Worm (Caenorhabditis elegans): ENCODE results near the gene hog-1.
A peak's percentile ranks its signal among the peaks of the same experiment; 100 is the strongest.

The hog-1 gene

DNA sequence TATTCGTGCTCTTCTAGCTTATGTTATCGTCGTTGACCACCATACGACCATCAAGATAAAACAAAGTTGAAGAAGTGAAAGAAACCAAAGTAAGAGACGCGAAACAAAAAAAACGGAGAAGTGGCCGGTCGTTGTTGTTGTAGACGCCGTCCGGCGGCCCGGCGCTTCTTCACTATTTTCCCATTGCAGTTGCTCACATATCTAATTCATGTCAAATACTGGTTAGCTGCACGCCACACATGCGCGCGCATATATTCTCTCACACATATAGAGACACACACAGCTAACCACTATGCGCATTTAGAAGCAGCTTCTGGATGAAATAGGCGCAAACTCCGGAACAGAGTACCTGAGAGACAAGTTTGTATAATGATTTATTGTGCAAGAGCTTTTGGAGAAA lies 14.0 kb upstream of the hog-1 start:
- TF ChIP-seq unc-42 (tag; optimal IDR thresholded peaks at IDR 0.05), result peak; percentile 4
- TF ChIP-seq ceh-31 (tag; optimal IDR thresholded peaks at IDR 0.05), result peak; percentile 12
- TF ChIP-seq fkh-10 (GFP tag; optimal IDR thresholded peaks at IDR 0.05), result no peak

DNA sequence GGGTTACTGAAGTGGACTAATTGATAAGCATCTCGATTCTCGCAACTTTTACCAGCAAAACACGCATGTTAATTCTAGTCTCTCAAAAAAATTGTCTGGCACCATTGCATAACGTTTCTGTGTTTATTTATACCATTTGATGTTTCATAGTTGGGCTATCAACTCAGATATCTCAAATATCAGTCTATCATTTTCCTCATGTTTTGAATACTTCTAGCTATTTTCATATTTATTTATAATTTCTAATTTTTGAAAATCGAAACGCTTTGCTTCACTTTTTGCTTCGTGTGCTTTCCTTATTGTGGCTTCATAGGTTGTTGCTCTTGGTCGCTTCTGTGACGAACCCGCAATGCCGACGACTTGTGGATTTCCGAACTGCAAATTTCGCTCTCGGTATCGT lies 8.3 kb upstream of the hog-1 start, which contains the start of gene ctbp-1:
TSS of gene ctbp-1 (plus strand) at position 301 of the 400 bp plus-strand sequence.
- no peak for TF ChIP-seq lim-6 (tag; optimal IDR thresholded peaks at IDR 0.05)
- no peak for TF ChIP-seq fkh-6 (tag; optimal IDR thresholded peaks at IDR 0.05)
- no peak for TF ChIP-seq pax-1 (tag; optimal IDR thresholded peaks at IDR 0.05)
- TF ChIP-seq tbx-2 (tag; optimal IDR thresholded peaks at IDR 0.05), result no peak
- TF ChIP-seq ets-4 (tag; optimal IDR thresholded peaks at IDR 0.05), result no peak
- TF ChIP-seq zip-5 (tag; optimal IDR thresholded peaks at IDR 0.05), result no peak
- no peak for TF ChIP-seq elt-4 (tag; optimal IDR thresholded peaks at IDR 0.05)
- no peak for TF ChIP-seq dve-1 (tag; optimal IDR thresholded peaks at IDR 0.05)
- no peak for TF ChIP-seq elt-2 (tag; optimal IDR thresholded peaks at IDR 0.05)
- TF ChIP-seq Y22D7AL.16 (tag; optimal IDR thresholded peaks at IDR 0.05), result no peak
- TF ChIP-seq pha-4 (tag; optimal IDR thresholded peaks at IDR 0.05), result no peak
- TF ChIP-seq hlh-15 (tag; optimal IDR thresholded peaks at IDR 0.05), result no peak
- TF ChIP-seq hlh-8 (tag; optimal IDR thresholded peaks at IDR 0.05), result no peak
- TF ChIP-seq hlh-6 (tag; optimal IDR thresholded peaks at IDR 0.05), result no peak
- TF ChIP-seq ttx-3 (tag; optimal IDR thresholded peaks at IDR 0.05), result no peak
- TF ChIP-seq che-1 (tag; optimal IDR thresholded peaks at IDR 0.05), result no peak
- no peak for TF ChIP-seq C38D4.7 (GFP tag; optimal IDR thresholded peaks at IDR 0.05)
- no peak for TF ChIP-seq hlh-30 (tag; optimal IDR thresholded peaks at IDR 0.05; ENCODE audit: insufficient read depth)
- TF ChIP-seq nhr-11 (tag; optimal IDR thresholded peaks at IDR 0.05), result no peak
- TF ChIP-seq gmeb-2 (tag; optimal IDR thresholded peaks at IDR 0.05), result no peak

DNA sequence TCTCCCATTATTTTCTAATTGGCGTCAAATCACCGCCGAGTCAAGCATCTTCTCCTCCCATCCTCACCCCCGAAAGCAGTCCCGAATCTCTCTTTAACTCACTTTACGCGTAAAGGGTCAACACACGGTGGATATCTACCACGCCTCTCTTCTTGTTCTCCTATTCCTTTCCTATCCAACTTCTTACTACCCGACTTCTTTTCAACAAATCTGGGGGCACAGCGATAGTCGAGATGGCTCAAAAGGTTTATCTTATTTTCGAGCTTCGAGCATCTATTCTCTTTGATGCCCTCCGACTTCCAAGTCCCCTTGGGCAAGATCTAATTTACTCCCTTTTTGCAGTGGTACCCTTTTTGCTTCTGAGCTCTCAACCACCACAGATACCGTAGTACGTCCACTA lies 5.1 kb upstream of the hog-1 start:
- no peak for TF ChIP-seq ceh-19 (GFP tag; optimal IDR thresholded peaks at IDR 0.05)
- TF ChIP-seq ceh-24 (tag; optimal IDR thresholded peaks at IDR 0.05), result no peak
- TF ChIP-seq pha-2 (tag; optimal IDR thresholded peaks at IDR 0.05), result no peak
- no peak for TF ChIP-seq ceh-30 (tag; optimal IDR thresholded peaks at IDR 0.05)
- TF ChIP-seq unc-42 (tag; optimal IDR thresholded peaks at IDR 0.05), result peak; percentile 76
- TF ChIP-seq sox-4 (tag; optimal IDR thresholded peaks at IDR 0.05), result no peak

DNA sequence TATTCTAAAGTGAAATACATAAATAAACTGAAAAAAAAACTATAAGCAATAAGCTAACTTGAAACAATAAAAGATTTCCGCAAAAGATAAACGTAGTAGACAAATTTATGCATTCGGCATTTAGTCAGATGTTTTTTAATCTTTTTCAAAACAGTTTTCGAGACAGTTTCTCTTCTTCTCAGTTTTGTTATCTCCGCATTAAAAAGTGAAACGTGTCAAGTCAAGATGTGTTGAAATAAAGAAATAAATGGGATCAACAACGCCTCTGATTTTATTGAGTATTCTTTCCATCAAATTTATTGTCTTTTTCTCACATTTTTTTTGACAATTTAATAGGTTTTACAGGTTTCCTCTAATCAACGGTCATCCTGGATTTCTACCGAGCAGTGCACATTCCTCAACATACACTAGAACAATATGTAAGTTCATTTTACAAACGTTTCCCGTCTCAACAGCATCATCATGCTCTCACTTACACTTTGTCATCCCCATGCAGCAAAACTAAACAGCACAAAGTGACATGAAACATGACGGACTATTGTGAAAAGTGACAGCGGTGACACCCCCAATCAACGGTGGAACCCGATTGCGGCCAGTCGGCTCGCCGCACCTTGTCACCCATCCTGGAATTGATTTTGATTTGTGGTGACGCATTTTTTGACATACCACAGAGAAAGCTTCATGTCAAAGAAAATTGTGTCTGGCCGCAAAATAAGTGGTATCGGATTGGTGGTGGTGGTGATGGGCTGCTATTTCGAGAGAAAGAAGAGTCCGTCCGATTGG lies 580 bp upstream of the hog-1 start:
- peak; percentile 62 for TF ChIP-seq unc-55 (GFP tag; optimal IDR thresholded peaks at IDR 0.05)
- TF ChIP-seq tbx-2 (tag; optimal IDR thresholded peaks at IDR 0.05), result no peak
- TF ChIP-seq lin-11 (tag; optimal IDR thresholded peaks at IDR 0.05), result no peak
- no peak for TF ChIP-seq F13H6.1 (tag; optimal IDR thresholded peaks at IDR 0.05)
- no peak for TF ChIP-seq ceh-34 (tag; optimal IDR thresholded peaks at IDR 0.05)

DNA sequence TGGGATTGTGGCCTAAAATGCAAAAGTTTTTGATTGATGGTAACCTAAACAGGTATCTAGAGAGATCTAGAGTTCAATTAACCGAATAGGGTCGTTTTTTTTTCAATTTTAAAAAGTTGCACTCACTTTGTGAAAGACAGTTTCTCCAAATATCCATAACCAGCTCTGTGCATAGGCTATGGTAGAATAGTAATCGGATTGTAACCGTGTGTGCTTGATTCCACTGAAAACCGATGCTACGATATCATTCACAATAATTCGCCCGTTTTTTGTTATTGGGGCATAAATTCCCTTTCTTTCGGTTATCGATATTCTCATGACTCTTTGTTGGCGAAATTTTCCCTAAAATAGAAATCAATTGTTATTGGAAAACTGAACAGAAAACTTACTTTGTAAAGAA lies 1.9 kb downstream of the hog-1 start:
- TF ChIP-seq pha-4 (tag; optimal IDR thresholded peaks at IDR 0.05), result no peak
- no peak for TF ChIP-seq mec-3 (tag; optimal IDR thresholded peaks at IDR 0.05; ENCODE audit: borderline replicate concordance)
- no peak for TF ChIP-seq ceh-14 (tag; optimal IDR thresholded peaks at IDR 0.05)
- no peak for TF ChIP-seq hlh-8 (tag; optimal IDR thresholded peaks at IDR 0.05)
- TF ChIP-seq pag-3 (tag; optimal IDR thresholded peaks at IDR 0.05; ENCODE audit: borderline replicate concordance), result no peak
- TF ChIP-seq dve-1 (tag; optimal IDR thresholded peaks at IDR 0.05), result no peak
- no peak for TF ChIP-seq elt-4 (tag; optimal IDR thresholded peaks at IDR 0.05)
- no peak for TF ChIP-seq madf-2 (tag; optimal IDR thresholded peaks at IDR 0.05)
- TF ChIP-seq ceh-9 (tag; optimal IDR thresholded peaks at IDR 0.05), result no peak
- TF ChIP-seq dmd-4 (tag; optimal IDR thresholded peaks at IDR 0.05; ENCODE audit: borderline replicate concordance), result no peak
- no peak for TF ChIP-seq unc-3 (GFP tag; conservative IDR thresholded peaks at IDR 0.05)
- TF ChIP-seq unc-3 (tag; optimal IDR thresholded peaks at IDR 0.05), result no peak
- no peak for TF ChIP-seq sox-4 (tag; optimal IDR thresholded peaks at IDR 0.05)
- TF ChIP-seq ceh-34 (tag; optimal IDR thresholded peaks at IDR 0.05), result no peak
- no peak for TF ChIP-seq ceh-19 (GFP tag; optimal IDR thresholded peaks at IDR 0.05)
- TF ChIP-seq pax-1 (tag; optimal IDR thresholded peaks at IDR 0.05), result no peak
- TF ChIP-seq odd-2 (tag; optimal IDR thresholded peaks at IDR 0.05), result no peak
- no peak for TF ChIP-seq fkh-6 (tag; optimal IDR thresholded peaks at IDR 0.05)
- TF ChIP-seq T23F11.4 (GFP tag; optimal IDR thresholded peaks at IDR 0.05), result no peak
